Worm (Caenorhabditis elegans): ENCODE results near the gene K06H7.1.

DNA sequence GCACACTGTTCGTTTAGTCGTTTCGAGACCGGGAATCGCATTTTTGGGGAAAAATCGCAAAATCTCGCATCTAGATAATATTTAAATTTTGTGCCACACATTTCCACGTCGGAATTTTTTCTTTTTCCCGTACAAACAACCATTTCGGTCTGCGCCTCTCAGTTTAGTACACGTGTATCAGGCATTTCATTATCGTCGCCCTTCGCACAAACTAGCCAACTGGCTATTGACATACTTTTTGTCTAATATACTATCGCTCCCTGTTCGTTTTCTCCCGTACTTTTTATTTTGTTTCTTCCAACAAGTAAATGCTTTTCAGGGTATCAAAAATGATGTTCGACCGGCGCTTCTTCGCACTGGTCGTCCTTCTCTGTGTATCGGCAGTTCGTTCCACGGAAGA, 34.2 kb downstream of the K06H7.1 start, which contains the start of gene C14B9.2:
- TF ChIP-seq grh-1 (GFP tag; IDR thresholded peaks at IDR 0.05): no peak
- TF ChIP-seq ama-1 (optimal IDR thresholded peaks at IDR 0.05): no peak

All from whole organism, L1 larva.